Worm (Caenorhabditis elegans) whole organism, L1 larva: ENCODE measurements around the gene R04A9.3.

Source experiments
- C04F5.9 ChIP-seq: sonication (generic microtip); optimal IDR thresholded peaks from 2 replicates; lab custom pipeline; 2016; ENCODE audit warnings: missing genetic modification characterization, missing compliant biosample characterization
- C16A3.4 ChIP-seq: fragments of 150-350 bp; optimal IDR thresholded peaks from 2 replicates; lab custom pipeline; 2014; ENCODE audit warnings: missing biosample characterization, missing genetic modification characterization
- F16B12.6 ChIP-seq: fragments of 150-350 bp; optimal IDR thresholded peaks from 2 replicates; lab custom pipeline; 2014; ENCODE audit warnings: missing biosample characterization, missing genetic modification characterization
- aha-1 ChIP-seq: fragments of 150-350 bp; optimal IDR thresholded peaks from 2 replicates; lab custom pipeline; 2014; ENCODE audit warnings: missing biosample characterization, missing genetic modification characterization
- alr-1 ChIP-seq: fragments of 200-800 bp; sonication (Bioruptor generic); optimal IDR thresholded peaks from 2 replicates; lab custom pipeline; 2018; ENCODE audit warnings: borderline replicate concordance, mild to moderate bottlenecking, missing genetic modification characterization, missing compliant biosample characterization
- aly-2 ChIP-seq: fragments of 150-350 bp; optimal IDR thresholded peaks from 2 replicates; lab custom pipeline; 2014; ENCODE audit warnings: missing biosample characterization, missing genetic modification characterization
- ceh-63 ChIP-seq: fragments of 200-800 bp; sonication (Bioruptor generic); optimal IDR thresholded peaks from 2 replicates; lab custom pipeline; 2018; ENCODE audit warnings: mild to moderate bottlenecking, missing genetic modification characterization, missing compliant biosample characterization
- egl-13 ChIP-seq: sonication (generic microtip); optimal IDR thresholded peaks from 2 replicates; lab custom pipeline; 2016; ENCODE audit warnings: missing genotype, missing genetic modification reagents, missing genetic modification characterization, missing compliant biosample characterization
- elt-2 ChIP-seq: sonication (generic microtip); optimal IDR thresholded peaks from 2 replicates; lab custom pipeline; 2016; ENCODE audit warnings: missing genetic modification characterization, mild to moderate bottlenecking, inconsistent platforms, missing compliant biosample characterization, missing genetic modification reagents
- fkh-10 ChIP-seq: sonication (generic microtip); optimal IDR thresholded peaks from 2 replicates; lab custom pipeline; 2017; ENCODE audit warnings: missing biosample characterization, missing genetic modification reagents, missing genetic modification characterization
- fkh-4 ChIP-seq: sonication (generic microtip); optimal IDR thresholded peaks from 2 replicates; lab custom pipeline; 2016; ENCODE audit warnings: missing compliant biosample characterization, missing genetic modification characterization, borderline replicate concordance
- fos-1 ChIP-seq: fragments of 150-350 bp; optimal IDR thresholded peaks from 2 replicates; lab custom pipeline; 2014; ENCODE audit warnings: missing biosample characterization, missing genetic modification characterization
- grh-1 ChIP-seq: fragments of 200-800 bp; sonication (Bioruptor generic); IDR thresholded peaks from 2 replicates; pipeline ENCODE4 v1.3.6; 2022; ENCODE audit warnings: missing genetic modification reagents, missing genetic modification characterization, missing compliant biosample characterization
- hlh-17 ChIP-seq: fragments of 200-800 bp; sonication (Bioruptor generic); optimal IDR thresholded peaks from 2 replicates; lab custom pipeline; 2018; ENCODE audit warnings: missing genetic modification characterization, mild to moderate bottlenecking, missing compliant biosample characterization, moderate library complexity, borderline replicate concordance
- hlh-4 ChIP-seq: sonication (generic microtip); optimal IDR thresholded peaks from 2 replicates; lab custom pipeline; 2016; ENCODE audit warnings: mild to moderate bottlenecking, missing genetic modification characterization, missing compliant biosample characterization
- isw-1 ChIP-seq: fragments of 200-800 bp; sonication (Bioruptor generic); IDR thresholded peaks from 2 replicates; pipeline ENCODE4 v1.3.6; 2022; ENCODE audit warnings: missing genetic modification characterization, missing compliant biosample characterization
- lin-14 ChIP-seq: fragments of 200-800 bp; sonication (Bioruptor generic); optimal IDR thresholded peaks from 2 replicates; lab custom pipeline; 2018; ENCODE audit warnings: mild to moderate bottlenecking, missing genetic modification characterization, moderate library complexity, missing compliant biosample characterization
- lin-35 ChIP-seq, 2 experiments: fragments of 150-350 bp; optimal IDR thresholded peaks; 2 replicates each; lab custom pipeline; 2014; ENCODE audit warnings: missing biosample characterization in 2 of 2, missing genetic modification characterization in 2 of 2, missing genetic modification reagents in 2 of 2
- lin-39 ChIP-seq: fragments of 150-350 bp; optimal IDR thresholded peaks from 2 replicates; lab custom pipeline; 2014; ENCODE audit warnings: missing biosample characterization, missing genetic modification reagents, missing genetic modification characterization
- lir-3 ChIP-seq: sonication (generic microtip); optimal IDR thresholded peaks from 2 replicates; lab custom pipeline; 2016; ENCODE audit warnings: mild to moderate bottlenecking, missing genetic modification characterization, moderate library complexity, missing compliant biosample characterization; ENCODE audit not compliant: poor library complexity
- mdl-1 ChIP-seq, 2 experiments: fragments of 150-350 bp; optimal IDR thresholded peaks; 2 replicates each; lab custom pipeline; 2014 to 2017; ENCODE audit warnings: missing biosample characterization in 2 of 2, missing genetic modification characterization in 2 of 2, inconsistent platforms in 1 of 2
- nhr-19 ChIP-seq: fragments of 200-800 bp; sonication (Bioruptor generic); conservative IDR thresholded peaks from 2 replicates; pipeline ENCODE4 v1.3.6; 2022; ENCODE audit warnings: missing genetic modification characterization, missing compliant biosample characterization
- nhr-20 ChIP-seq: sonication (generic microtip); optimal IDR thresholded peaks from 2 replicates; lab custom pipeline; 2016; ENCODE audit warnings: mild to moderate bottlenecking, missing genetic modification characterization, missing compliant biosample characterization
- nhr-237 ChIP-seq: fragments of 150-350 bp; optimal IDR thresholded peaks from 2 replicates; lab custom pipeline; 2014; ENCODE audit warnings: missing biosample characterization, missing genetic modification characterization
- nhr-47 ChIP-seq: sonication (generic microtip); optimal IDR thresholded peaks from 2 replicates; lab custom pipeline; 2016; ENCODE audit warnings: mild to moderate bottlenecking, missing genetic modification characterization, moderate library complexity, missing compliant biosample characterization
- nhr-71 ChIP-seq: sonication (generic microtip); optimal IDR thresholded peaks from 2 replicates; lab custom pipeline; 2016; ENCODE audit warnings: mild to moderate bottlenecking, missing genetic modification characterization, moderate library complexity, missing compliant biosample characterization
- nhr-76 ChIP-seq: sonication (generic microtip); optimal IDR thresholded peaks from 2 replicates; lab custom pipeline; 2017; ENCODE audit warnings: missing biosample characterization, missing genetic modification characterization
- nhr-84 ChIP-seq: sonication (generic microtip); optimal IDR thresholded peaks from 2 replicates; lab custom pipeline; 2017; ENCODE audit warnings: missing biosample characterization, missing genetic modification characterization
- rnt-1 ChIP-seq: sonication (generic microtip); optimal IDR thresholded peaks from 2 replicates; lab custom pipeline; 2016; ENCODE audit warnings: mild to moderate bottlenecking, missing genetic modification characterization, moderate library complexity, missing compliant biosample characterization
- snpc-4 ChIP-seq: fragments of 150-350 bp; optimal IDR thresholded peaks from 2 replicates; lab custom pipeline; 2014; ENCODE audit warnings: missing biosample characterization, missing genetic modification characterization
- snu-23 ChIP-seq: sonication (generic microtip); optimal IDR thresholded peaks from 2 replicates; lab custom pipeline; 2016; ENCODE audit warnings: missing genetic modification characterization, missing compliant biosample characterization
- sox-4 ChIP-seq: sonication (generic microtip); optimal IDR thresholded peaks from 2 replicates; lab custom pipeline; 2016; ENCODE audit warnings: missing genetic modification characterization, missing compliant biosample characterization
- swsn-7 ChIP-seq: sonication (generic microtip); optimal IDR thresholded peaks from 2 replicates; lab custom pipeline; 2016; ENCODE audit warnings: missing genetic modification characterization, missing compliant biosample characterization
- unc-130 ChIP-seq: fragments of 150-350 bp; optimal IDR thresholded peaks from 2 replicates; lab custom pipeline; 2017; ENCODE audit warnings: missing biosample characterization, missing genetic modification characterization, inconsistent platforms
- unc-98 ChIP-seq: fragments of 200-800 bp; sonication (Bioruptor generic); IDR thresholded peaks from 2 replicates; pipeline ENCODE4 v1.3.6; 2022; ENCODE audit warnings: missing genetic modification characterization, missing compliant biosample characterization
- zag-1 ChIP-seq: fragments of 150-350 bp; optimal IDR thresholded peaks from 2 replicates; lab custom pipeline; 2014; ENCODE audit warnings: missing biosample characterization, missing genetic modification characterization
- ztf-11 ChIP-seq, 2 experiments: sonication (generic microtip); optimal IDR thresholded peaks; 2 replicates each; lab custom pipeline; 2016 to 2017; ENCODE audit warnings: missing genetic modification characterization in 2 of 2, missing biosample characterization in 1 of 2, missing compliant biosample characterization in 1 of 2

R04A9.3 gene

DNA sequence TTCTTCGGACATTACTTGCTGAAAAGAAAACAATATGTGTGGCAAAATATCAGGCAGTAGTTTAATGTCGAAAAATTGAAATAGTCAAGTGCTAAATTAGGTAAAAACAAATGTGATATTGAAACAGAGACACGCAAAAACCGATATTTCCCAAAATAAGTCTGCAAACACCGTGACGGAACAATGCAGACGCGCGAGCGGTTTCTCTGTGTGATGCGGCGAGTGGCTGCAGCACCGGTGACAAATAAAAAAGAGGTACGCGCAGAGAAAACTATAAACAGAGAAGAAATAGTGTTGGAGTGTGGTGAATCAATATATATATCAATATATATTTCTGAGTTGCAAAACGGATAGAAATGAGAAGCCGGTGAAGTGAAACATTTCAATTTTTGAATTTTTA lies 2.3 kb upstream of the R04A9.3 start, which contains the start of gene ife-2 (continued):
- no peak for TF ChIP-seq unc-98
- TF ChIP-seq elt-2 (tag; lab: Kevin White, UChicago) = peak; percentile 26

- TF ChIP-seq grh-1 (GFP tag; lab: Robert Waterston, UW) (no peak), ztf-11 (tag; optimal IDR thresholded peaks at IDR 0.05; lab: Kevin White, UChicago) (no peak), C16A3.4 (tag; lab: Kevin White, UChicago) (no peak), nhr-76 (tag; lab: Kevin White, UChicago) (no peak), lin-35 (GFP tag; optimal IDR thresholded peaks at IDR 0.05; lab: Kevin White, UChicago) (peak in 1 of 2 experiments; percentile 35), zag-1 (tag; lab: Kevin White, UChicago) (no peak), ceh-63 (GFP tag; lab: Kevin White, UChicago) (no peak), lir-3 (tag; lab: Kevin White, UChicago) (no peak), snu-23 (GFP tag; lab: Kevin White, UChicago) (peak; percentile 24), hlh-17 (GFP tag; lab: Kevin White, UChicago) (no peak), nhr-19 (no peak), aly-2 (tag; lab: Kevin White, UChicago) (no peak), fkh-10 (no peak), egl-13 (tag; lab: Kevin White, UChicago) (no peak), nhr-20 (no peak), nhr-47 (tag; lab: Kevin White, UChicago) (peak; percentile 13), nhr-71 (tag; lab: Kevin White, UChicago) (no peak), F16B12.6 (tag; lab: Kevin White, UChicago) (peak; percentile 38), lin-14 (GFP tag; lab: Kevin White, UChicago) (no peak), fkh-4 (no peak), mdl-1 (tag; optimal IDR thresholded peaks at IDR 0.05; lab: Kevin White, UChicago) (peak in 1 of 2 experiments; percentile 8), C04F5.9 (tag; lab: Kevin White, UChicago) (no peak), snpc-4 (tag; lab: Kevin White, UChicago) (no peak), fos-1 (tag; lab: Kevin White, UChicago) (no peak)
- TF ChIP-seq, all 84 proteins: peak for 5
Measured at ce11 chrX:381029-381428, 624 bp upstream of the R04A9.3 start.

DNA sequence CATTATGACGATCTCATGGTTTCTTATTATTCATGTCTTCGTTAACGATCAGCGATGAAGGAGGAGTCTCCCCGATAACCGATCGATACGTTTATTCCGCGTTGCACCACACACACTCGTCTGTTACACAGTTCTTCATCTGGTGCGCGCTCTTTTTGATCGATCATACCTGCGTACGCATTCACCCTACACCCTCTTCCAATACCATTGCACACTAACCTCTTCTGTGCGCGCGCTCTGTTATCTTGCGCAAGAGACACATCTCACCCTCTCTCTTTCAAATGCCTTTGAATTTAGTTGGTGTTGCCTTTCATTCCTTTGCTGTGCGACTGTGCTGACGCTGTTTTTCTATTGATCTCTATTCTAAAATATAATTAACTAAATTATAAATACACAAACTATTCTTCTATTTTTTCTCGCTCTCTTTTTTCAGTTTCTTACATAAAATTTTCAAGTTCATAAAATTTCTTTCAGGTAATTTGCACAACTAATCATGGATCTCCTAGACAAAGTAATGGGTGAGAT lies 8.6 kb downstream of the R04A9.3 start, which contains the start of gene nrde-3:
TSS of gene nrde-3 (plus strand) at position 475 of the 525 bp plus-strand sequence.
- TF ChIP-seq nhr-84 (tag; lab: Kevin White, UChicago) = no peak
- no peak for TF ChIP-seq lir-3 (tag; lab: Kevin White, UChicago)
- TF ChIP-seq alr-1 (tag; lab: Kevin White, UChicago) = no peak
- TF ChIP-seq nhr-237 (tag; lab: Kevin White, UChicago) = no peak
- no peak for TF ChIP-seq C04F5.9 (tag; lab: Kevin White, UChicago)
- TF ChIP-seq fkh-4 = no peak
- no peak for TF ChIP-seq rnt-1 (tag; lab: Kevin White, UChicago)
- TF ChIP-seq sox-4 (tag; lab: Kevin White, UChicago) = no peak
- no peak for TF ChIP-seq snpc-4 (tag; lab: Kevin White, UChicago)
- TF ChIP-seq aly-2 (tag; lab: Kevin White, UChicago) = no peak
- no peak for TF ChIP-seq swsn-7
- TF ChIP-seq isw-1 = no peak
- no peak for TF ChIP-seq hlh-17 (GFP tag; lab: Kevin White, UChicago)
- no peak for TF ChIP-seq lin-39 (tag; lab: Kevin White, UChicago)
- no peak for TF ChIP-seq hlh-4
- no peak for TF ChIP-seq aha-1 (tag; lab: Kevin White, UChicago)
- no peak for TF ChIP-seq unc-98
- no peak for TF ChIP-seq unc-130 (tag; lab: Kevin White, UChicago)
